Worm (Caenorhabditis elegans) whole organism, L3 larva: Measurements from ENCODE around the gene F11D11.3.

Experiments used
- R02D3.7 ChIP-seq: fragments of 150-350 bp; optimal IDR thresholded peaks from 2 replicates; lab custom pipeline; 2014; ENCODE audit warnings: missing biosample characterization, missing genetic modification characterization
- ZK546.5 ChIP-seq: sonication (generic microtip); optimal IDR thresholded peaks from 2 replicates; lab custom pipeline; 2017; ENCODE audit warnings: missing biosample characterization, missing genetic modification characterization
- ama-1 ChIP-seq: fragments of 150-350 bp; optimal IDR thresholded peaks from 2 replicates; lab custom pipeline; 2018
- ceh-16 ChIP-seq: sonication (generic microtip); optimal IDR thresholded peaks from 2 replicates; lab custom pipeline; 2017; ENCODE audit warnings: missing biosample characterization, missing genetic modification characterization
- ceh-82 ChIP-seq: fragments of 150-350 bp; optimal IDR thresholded peaks from 2 replicates; lab custom pipeline; 2014; ENCODE audit warnings: missing biosample characterization, missing genetic modification characterization
- ceh-9 ChIP-seq: sonication (generic microtip); optimal IDR thresholded peaks from 2 replicates; lab custom pipeline; 2018; ENCODE audit warnings: missing biosample characterization, missing genetic modification characterization
- egl-27 ChIP-seq: sonication (generic microtip); optimal IDR thresholded peaks from 4 replicates; lab custom pipeline; 2017; ENCODE audit warnings: missing biosample characterization, missing genetic modification reagents, missing genetic modification characterization
- egl-5 ChIP-seq: fragments of 150-350 bp; optimal IDR thresholded peaks from 2 replicates; lab custom pipeline; 2017; ENCODE audit warnings: missing biosample characterization, missing genetic modification reagents, missing genetic modification characterization, inconsistent platforms
- elt-1 ChIP-seq: fragments of 150-350 bp; optimal IDR thresholded peaks from 2 replicates; lab custom pipeline; 2014; ENCODE audit warnings: missing biosample characterization, missing genetic modification characterization
- elt-2 ChIP-seq: sonication (generic microtip); optimal IDR thresholded peaks from 2 replicates; lab custom pipeline; 2016; ENCODE audit warnings: missing genetic modification reagents, mild to moderate bottlenecking, missing genetic modification characterization, missing compliant biosample characterization
- elt-3 ChIP-seq, 3 experiments: fragments of 150-350 bp in 1 of 3; sonication (generic microtip) in 2 of 3; optimal IDR thresholded peaks; 2 replicates in 2 of 3; 4 replicates in 1 of 3; lab custom pipeline; 2014 to 2017; ENCODE audit warnings: missing biosample characterization in 3 of 3, missing genetic modification characterization in 3 of 3
- fkh-10 ChIP-seq: sonication (generic microtip); optimal IDR thresholded peaks from 2 replicates; lab custom pipeline; 2017; ENCODE audit warnings: missing biosample characterization, missing genetic modification reagents, missing genetic modification characterization
- fos-1 ChIP-seq: fragments of 150-350 bp; optimal IDR thresholded peaks from 2 replicates; lab custom pipeline; 2014; ENCODE audit warnings: missing biosample characterization, missing genetic modification characterization
- lin-15B ChIP-seq: fragments of 150-350 bp; optimal IDR thresholded peaks from 2 replicates; lab custom pipeline; 2014; ENCODE audit warnings: missing biosample characterization, missing genetic modification characterization
- lin-39 ChIP-seq: fragments of 150-350 bp; optimal IDR thresholded peaks from 2 replicates; lab custom pipeline; 2018; ENCODE audit warnings: missing biosample characterization, missing genetic modification reagents, missing genetic modification characterization
- mml-1 ChIP-seq: fragments of 150-350 bp; sonication (generic microtip); optimal IDR thresholded peaks from 3 replicates; lab custom pipeline; 2014; ENCODE audit warnings: missing biosample characterization, missing genetic modification characterization
- nfya-1 ChIP-seq: sonication (generic microtip); optimal IDR thresholded peaks from 2 replicates; lab custom pipeline; 2017; ENCODE audit warnings: missing genetic modification characterization, mild to moderate bottlenecking, missing compliant biosample characterization, antibody characterized with exemption, moderate library complexity; ENCODE audit not compliant: insufficient read depth
- nhr-12 ChIP-seq: fragments of 150-350 bp; optimal IDR thresholded peaks from 2 replicates; lab custom pipeline; 2014; ENCODE audit warnings: missing biosample characterization, missing genetic modification characterization
- nhr-237 ChIP-seq: fragments of 150-350 bp; optimal IDR thresholded peaks from 2 replicates; lab custom pipeline; 2014; ENCODE audit warnings: missing biosample characterization, missing genetic modification characterization
- nhr-25 ChIP-seq: sonication (generic microtip); optimal IDR thresholded peaks from 2 replicates; lab custom pipeline; 2017; ENCODE audit warnings: missing biosample characterization, missing genetic modification characterization
- nhr-28 ChIP-seq: fragments of 150-350 bp; optimal IDR thresholded peaks from 2 replicates; lab custom pipeline; 2014; ENCODE audit warnings: missing biosample characterization, missing genetic modification characterization
- nhr-43 ChIP-seq: sonication (generic microtip); optimal IDR thresholded peaks from 2 replicates; lab custom pipeline; 2016; ENCODE audit warnings: mild to moderate bottlenecking, missing genetic modification characterization, missing compliant biosample characterization; ENCODE audit not compliant: poor library complexity, severe bottlenecking
- nhr-67 ChIP-seq: fragments of 150-350 bp; optimal IDR thresholded peaks from 2 replicates; lab custom pipeline; 2014; ENCODE audit warnings: missing biosample characterization, missing genetic modification characterization
- nhr-77 ChIP-seq: fragments of 150-350 bp; optimal IDR thresholded peaks from 2 replicates; lab custom pipeline; 2014; ENCODE audit warnings: missing biosample characterization, missing genetic modification characterization
- pha-4 ChIP-seq: fragments of 150-350 bp; optimal IDR thresholded peaks from 2 replicates; lab custom pipeline; 2014; ENCODE audit warnings: missing biosample characterization, missing genetic modification reagents, missing genetic modification characterization
- pqm-1 ChIP-seq: fragments of 150-350 bp; optimal IDR thresholded peaks from 2 replicates; lab custom pipeline; 2017; ENCODE audit warnings: missing biosample characterization, missing genetic modification characterization, inconsistent platforms
- sea-2 ChIP-seq: fragments of 150-350 bp; sonication (generic microtip); optimal IDR thresholded peaks from 4 replicates; lab custom pipeline; 2014; ENCODE audit warnings: missing biosample characterization, missing genetic modification reagents, missing genetic modification characterization
- skn-1 ChIP-seq: fragments of 150-350 bp; optimal IDR thresholded peaks from 2 replicates; lab custom pipeline; 2014; ENCODE audit warnings: missing biosample characterization, missing genetic modification characterization
- snpc-4 ChIP-seq: fragments of 150-350 bp; optimal IDR thresholded peaks from 2 replicates; lab custom pipeline; 2014; ENCODE audit warnings: missing biosample characterization, missing genetic modification characterization
- unc-39 ChIP-seq: sonication (generic microtip); optimal IDR thresholded peaks from 4 replicates; lab custom pipeline; 2017; ENCODE audit warnings: missing biosample characterization, missing genetic modification characterization
- unc-62 ChIP-seq: fragments of 150-350 bp; sonication (generic microtip); optimal IDR thresholded peaks from 4 replicates; lab custom pipeline; 2014; ENCODE audit warnings: missing biosample characterization, missing genetic modification reagents, missing genetic modification characterization
- zag-1 ChIP-seq: fragments of 150-350 bp; optimal IDR thresholded peaks from 2 replicates; lab custom pipeline; 2014; ENCODE audit warnings: missing biosample characterization, missing genetic modification characterization
- ztf-11 ChIP-seq: fragments of 150-350 bp; optimal IDR thresholded peaks from 2 replicates; lab custom pipeline; 2014; ENCODE audit warnings: missing biosample characterization, missing genetic modification characterization

F11D11.3 gene

ce11 chrV:18737646-18738045, 22.4 kb downstream of the F11D11.3 start:
- no peak for TF ChIP-seq nfya-1 (tag; lab: Kevin White, UChicago)
- TF ChIP-seq ceh-16 (tag; lab: Kevin White, UChicago), result no peak
- no peak for TF ChIP-seq egl-5 (tag; lab: Kevin White, UChicago)
- TF ChIP-seq lin-39 (tag; lab: Kevin White, UChicago), result no peak
- TF ChIP-seq egl-27 (tag; lab: Kevin White, UChicago), result no peak
- no peak for TF ChIP-seq nhr-25 (tag; lab: Kevin White, UChicago)
- no peak for TF ChIP-seq pqm-1
- TF ChIP-seq snpc-4, result no peak
- TF ChIP-seq elt-3 (tag; optimal IDR thresholded peaks at IDR 0.05; lab: Kevin White, UChicago), result no peak
- no peak for TF ChIP-seq nhr-237 (tag; lab: Kevin White, UChicago)
- TF ChIP-seq lin-15B (tag; lab: Kevin White, UChicago), result no peak
- TF ChIP-seq ceh-9 (tag; lab: Kevin White, UChicago), result no peak
- no peak for TF ChIP-seq nhr-43 (tag; lab: Kevin White, UChicago)
- TF ChIP-seq nhr-28 (tag; lab: Kevin White, UChicago), result no peak
- TF ChIP-seq R02D3.7 (tag; lab: Kevin White, UChicago), result no peak
- TF ChIP-seq, all 47 proteins: peak for 0

ce11 chrV:18734381-18734780, 25.7 kb downstream of the F11D11.3 start, which contains the start of gene scl-20:
Gene scl-20, minus strand, starts transcription at chrV:18734481.
- TF ChIP-seq snpc-4, result no peak
- TF ChIP-seq ceh-82 (tag; lab: Kevin White, UChicago), result no peak
- TF ChIP-seq unc-62 (GFP tag; lab: Kevin White, UChicago), result no peak
- no peak for TF ChIP-seq ZK546.5
- no peak for TF ChIP-seq sea-2
- TF ChIP-seq unc-39, result no peak
- TF ChIP-seq, all 47 proteins: peak for 0

- TF ChIP-seq zag-1 (tag; lab: Kevin White, UChicago) (no peak), ztf-11 (tag; lab: Kevin White, UChicago) (no peak)
Measured at ce11 chrV:18733942-18734341, 26.1 kb downstream of the F11D11.3 start.

- TF ChIP-seq nhr-77 (tag; lab: Kevin White, UChicago) (no peak), ceh-16 (tag; lab: Kevin White, UChicago) (no peak), nhr-67 (tag; lab: Kevin White, UChicago) (no peak), fos-1 (tag; lab: Kevin White, UChicago) (no peak), unc-62 (GFP tag; lab: Kevin White, UChicago) (no peak), nhr-12 (tag; lab: Kevin White, UChicago) (no peak), fkh-10 (no peak), pha-4 (no peak), mml-1 (tag; lab: Kevin White, UChicago) (no peak), lin-15B (tag; lab: Kevin White, UChicago) (no peak), elt-1 (tag; lab: Kevin White, UChicago) (no peak), ceh-82 (tag; lab: Kevin White, UChicago) (no peak), nhr-28 (tag; lab: Kevin White, UChicago) (no peak), skn-1 (tag; lab: Kevin White, UChicago) (no peak), nfya-1 (tag; lab: Kevin White, UChicago) (no peak), ZK546.5 (no peak)
- TF ChIP-seq, all 47 proteins: peak for 0
Measured at ce11 chrV:18731579-18732041, 28.5 kb downstream of the F11D11.3 start, which contains the start of the genes asp-18 and scl-19. Gene asp-18, minus strand, starts transcription at chrV:18731679. Gene scl-19, plus strand, starts transcription at chrV:18731991.

- TF ChIP-seq ama-1 (lab: Kevin White, UChicago) (no peak), fos-1 (tag; lab: Kevin White, UChicago) (no peak), elt-2 (tag; lab: Kevin White, UChicago) (no peak), snpc-4 (no peak)
Measured at ce11 chrV:18729324-18729924, 30.6 kb downstream of the F11D11.3 start, which contains the start of gene asp-19. Gene asp-19, minus strand, starts transcription at chrV:18729374.
